Fruit fly (Drosophila melanogaster): ENCODE measurements around the gene CG43935.

Gene CG43935

dm6 chr3R:27092843-27093242, 27.6 kb downstream of the CG43935 start, which contains the start of gene CG14258:
Gene CG14258, plus strand, starts transcription at chr3R:27093143.
- no peak for TF ChIP-seq Dll (optimal IDR thresholded peaks at IDR 0.05)
- no peak for TF ChIP-seq usp (GFP tag; optimal IDR thresholded peaks at IDR 0.05)
- no peak for TF ChIP-seq CG8478 (optimal IDR thresholded peaks at IDR 0.05)
- no peak for TF ChIP-seq pan (optimal IDR thresholded peaks at IDR 0.05)
- TF ChIP-seq psq (optimal IDR thresholded peaks at IDR 0.05), result no peak
- TF ChIP-seq EcR (GFP tag; optimal IDR thresholded peaks at IDR 0.05), result no peak

dm6 chr3R:27094233-27094632, 29.0 kb downstream of the CG43935 start, which contains the start of gene CG14259:
Gene CG14259, plus strand, starts transcription at chr3R:27094533.
- TF ChIP-seq usp (GFP tag; optimal IDR thresholded peaks at IDR 0.05), result no peak
- no peak for TF ChIP-seq EcR (GFP tag; optimal IDR thresholded peaks at IDR 0.05)
- no peak for TF ChIP-seq pan (optimal IDR thresholded peaks at IDR 0.05)

- TF ChIP-seq psq (optimal IDR thresholded peaks at IDR 0.05) (no peak), pan (optimal IDR thresholded peaks at IDR 0.05) (no peak), usp (GFP tag; optimal IDR thresholded peaks at IDR 0.05) (no peak), Dll (optimal IDR thresholded peaks at IDR 0.05) (no peak), CG8478 (optimal IDR thresholded peaks at IDR 0.05) (no peak), EcR (GFP tag; optimal IDR thresholded peaks at IDR 0.05) (no peak)
Observed at dm6 chr3R:27098638-27099037, 33.4 kb downstream of the CG43935 start.

dm6 chr3R:27099579-27099978, 34.3 kb downstream of the CG43935 start, which contains the start of gene eater:
Gene eater, minus strand, starts transcription at chr3R:27099679.
- TF ChIP-seq CG8478 (optimal IDR thresholded peaks at IDR 0.05) (no peak), EcR (GFP tag; optimal IDR thresholded peaks at IDR 0.05) (no peak), usp (GFP tag; optimal IDR thresholded peaks at IDR 0.05) (no peak), psq (optimal IDR thresholded peaks at IDR 0.05) (no peak), pan (optimal IDR thresholded peaks at IDR 0.05) (no peak), Dll (optimal IDR thresholded peaks at IDR 0.05) (no peak)

dm6 chr3R:27100930-27101329, 35.7 kb downstream of the CG43935 start, which contains the start of gene Jhbp11:
Gene Jhbp11, plus strand, starts transcription at chr3R:27101230.
- TF ChIP-seq EcR (GFP tag; optimal IDR thresholded peaks at IDR 0.05) (no peak), usp (GFP tag; optimal IDR thresholded peaks at IDR 0.05) (no peak), psq (optimal IDR thresholded peaks at IDR 0.05) (no peak), Dll (optimal IDR thresholded peaks at IDR 0.05) (no peak), CG8478 (optimal IDR thresholded peaks at IDR 0.05) (no peak), pan (optimal IDR thresholded peaks at IDR 0.05) (no peak)

- TF ChIP-seq psq (optimal IDR thresholded peaks at IDR 0.05), result no peak
- no peak for TF ChIP-seq CG8478 (optimal IDR thresholded peaks at IDR 0.05)
- TF ChIP-seq usp (GFP tag; optimal IDR thresholded peaks at IDR 0.05), result no peak
- no peak for TF ChIP-seq pan (optimal IDR thresholded peaks at IDR 0.05)
- TF ChIP-seq Dll (optimal IDR thresholded peaks at IDR 0.05), result no peak
- no peak for TF ChIP-seq EcR (GFP tag; optimal IDR thresholded peaks at IDR 0.05)
Observed at dm6 chr3R:27105439-27105838, 40.2 kb downstream of the CG43935 start.

- TF ChIP-seq Dll (optimal IDR thresholded peaks at IDR 0.05) (no peak), pan (optimal IDR thresholded peaks at IDR 0.05) (no peak), CG8478 (optimal IDR thresholded peaks at IDR 0.05) (no peak), usp (GFP tag; optimal IDR thresholded peaks at IDR 0.05) (no peak), psq (optimal IDR thresholded peaks at IDR 0.05) (no peak), EcR (GFP tag; optimal IDR thresholded peaks at IDR 0.05) (no peak)
Observed at dm6 chr3R:27106134-27106694, 41.0 kb downstream of the CG43935 start, which contains the start of gene CAH9. Gene CAH9, minus strand, starts transcription at chr3R:27106184.

dm6 chr3R:27108111-27108510, 42.9 kb downstream of the CG43935 start:
- no peak for TF ChIP-seq usp (GFP tag; optimal IDR thresholded peaks at IDR 0.05)
- TF ChIP-seq Dll (optimal IDR thresholded peaks at IDR 0.05), result no peak
- TF ChIP-seq EcR (GFP tag; optimal IDR thresholded peaks at IDR 0.05), result no peak
- no peak for TF ChIP-seq CG8478 (optimal IDR thresholded peaks at IDR 0.05)
- no peak for TF ChIP-seq pan (optimal IDR thresholded peaks at IDR 0.05)
- TF ChIP-seq psq (optimal IDR thresholded peaks at IDR 0.05), result no peak

dm6 chr3R:27109458-27109857, 44.2 kb downstream of the CG43935 start:
- no peak for TF ChIP-seq CG8478 (optimal IDR thresholded peaks at IDR 0.05)
- TF ChIP-seq Dll (optimal IDR thresholded peaks at IDR 0.05), result no peak
- TF ChIP-seq usp (GFP tag; optimal IDR thresholded peaks at IDR 0.05), result no peak
- TF ChIP-seq EcR (GFP tag; optimal IDR thresholded peaks at IDR 0.05), result no peak
- no peak for TF ChIP-seq psq (optimal IDR thresholded peaks at IDR 0.05)
- no peak for TF ChIP-seq pan (optimal IDR thresholded peaks at IDR 0.05)

- peak in 1 of 2 experiments; percentile 72 for TF ChIP-seq EcR (GFP tag; optimal IDR thresholded peaks at IDR 0.05)
- no peak for TF ChIP-seq Dll (optimal IDR thresholded peaks at IDR 0.05)
- TF ChIP-seq usp (GFP tag; optimal IDR thresholded peaks at IDR 0.05), result no peak
Observed at dm6 chr3R:27111784-27112602, 46.8 kb downstream of the CG43935 start, which contains the start of the genes gb and CG5815. Gene gb, minus strand, starts transcription at chr3R:27112270. Gene CG5815, plus strand, starts transcription at chr3R:27112566.
